Worm (Caenorhabditis elegans) whole organism, young adult: ENCODE data around the gene ZK185.1.

Source experiments
- B0336.3 ChIP-seq: fragments of 200-800 bp; sonication (Bioruptor generic); IDR thresholded peaks from 2 replicates; pipeline ENCODE4 v1.3.6; 2022; ENCODE audit warnings: missing genetic modification characterization, missing compliant biosample characterization
- D2030.7 ChIP-seq: fragments of 200-800 bp; sonication (Bioruptor generic); IDR thresholded peaks from 2 replicates; pipeline ENCODE4 v1.3.6; 2022; ENCODE audit warnings: missing genetic modification reagents, missing genetic modification characterization, missing compliant biosample characterization
- F33H1.4 ChIP-seq: fragments of 200-800 bp; sonication (Bioruptor generic); IDR thresholded peaks from 2 replicates; pipeline ENCODE4 v1.3.6; 2022; ENCODE audit warnings: missing genetic modification reagents, missing genetic modification characterization, missing compliant biosample characterization
- F52B5.7 ChIP-seq: sonication (generic microtip); optimal IDR thresholded peaks from 2 replicates; lab custom pipeline; 2016; ENCODE audit warnings: mild to moderate bottlenecking, missing genetic modification characterization, missing compliant biosample characterization
- K12H6.12 ChIP-seq: fragments of 200-800 bp; sonication (Bioruptor generic); optimal IDR thresholded peaks from 2 replicates; lab custom pipeline; 2018; ENCODE audit warnings: mild to moderate bottlenecking, missing genetic modification characterization, missing compliant biosample characterization
- Y56A3A.18 ChIP-seq: fragments of 200-800 bp; sonication (Bioruptor generic); IDR thresholded peaks from 2 replicates; pipeline ENCODE4 v1.3.6; 2022; ENCODE audit warnings: missing genetic modification reagents, missing genetic modification characterization, missing compliant biosample characterization
- Y95B8A.8 ChIP-seq: fragments of 200-800 bp; sonication (Bioruptor generic); IDR thresholded peaks from 2 replicates; pipeline ENCODE4 v1.3.6; 2022; ENCODE audit warnings: missing genetic modification reagents, missing genetic modification characterization, missing compliant biosample characterization
- aptf-2 ChIP-seq: fragments of 200-800 bp; sonication (Bioruptor generic); conservative IDR thresholded peaks from 2 replicates; pipeline ENCODE4 v1.3.6; 2022; ENCODE audit warnings: missing genetic modification reagents, missing genetic modification characterization, missing compliant biosample characterization
- aptf-3 ChIP-seq: fragments of 200-800 bp; sonication (Bioruptor generic); IDR thresholded peaks from 2 replicates; pipeline ENCODE4 v1.3.6; 2022; ENCODE audit warnings: missing genetic modification characterization, missing compliant biosample characterization
- attf-3 ChIP-seq: fragments of 200-800 bp; sonication (Bioruptor generic); conservative IDR thresholded peaks from 2 replicates; pipeline ENCODE4 v1.3.6; 2022; ENCODE audit warnings: missing genetic modification reagents, missing genetic modification characterization, missing compliant biosample characterization
- attf-5 ChIP-seq: fragments of 200-800 bp; sonication (Bioruptor generic); optimal IDR thresholded peaks from 2 replicates; lab custom pipeline; 2018; ENCODE audit warnings: mild to moderate bottlenecking, missing genetic modification characterization, missing compliant biosample characterization
- bed-2 ChIP-seq: fragments of 200-800 bp; sonication (Bioruptor generic); IDR thresholded peaks from 2 replicates; pipeline ENCODE4 v1.3.6; 2022; ENCODE audit warnings: missing genetic modification reagents, missing genetic modification characterization, missing compliant biosample characterization
- ccch-3 ChIP-seq: fragments of 200-800 bp; sonication (Bioruptor generic); optimal IDR thresholded peaks from 2 replicates; lab custom pipeline; 2018; ENCODE audit warnings: mild to moderate bottlenecking, missing genetic modification characterization, missing compliant biosample characterization
- cebp-1 ChIP-seq, 2 experiments: fragments of 200-800 bp in 1 of 2; sonication (Bioruptor generic) in 1 of 2; sonication (generic microtip) in 1 of 2; IDR thresholded peaks in 1 of 2; optimal IDR thresholded peaks in 1 of 2; 2 replicates each; pipeline versions ENCODE4 v1.3.6 to Lab custom; 2017 to 2022; ENCODE audit warnings: missing compliant biosample characterization in 2 of 2, missing genetic modification characterization in 2 of 2, mild to moderate bottlenecking in 1 of 2, missing genetic modification reagents in 1 of 2, moderate library complexity in 1 of 2
- ceh-58 ChIP-seq: fragments of 200-800 bp; sonication (Bioruptor generic); IDR thresholded peaks from 2 replicates; pipeline ENCODE4 v1.3.6; 2022; ENCODE audit warnings: missing genetic modification characterization, missing compliant biosample characterization
- die-1 ChIP-seq: sonication (generic microtip); optimal IDR thresholded peaks from 2 replicates; lab custom pipeline; 2016; ENCODE audit warnings: missing genotype, mild to moderate bottlenecking, missing genetic modification characterization, missing compliant biosample characterization
- dox-1 ChIP-seq: fragments of 200-800 bp; sonication (Bioruptor generic); IDR thresholded peaks from 2 replicates; pipeline ENCODE4 v1.3.6; 2022; ENCODE audit warnings: missing genetic modification reagents, missing genetic modification characterization, missing compliant biosample characterization
- dpl-1 ChIP-seq: fragments of 150-350 bp; optimal IDR thresholded peaks from 2 replicates; lab custom pipeline; 2014; ENCODE audit warnings: missing biosample characterization, missing genetic modification reagents, missing genetic modification characterization
- ets-4 ChIP-seq: fragments of 200-800 bp; sonication (Bioruptor generic); optimal IDR thresholded peaks from 2 replicates; lab custom pipeline; 2018; ENCODE audit warnings: mild to moderate bottlenecking, missing genetic modification characterization, missing compliant biosample characterization
- hrde-1 ChIP-seq: sonication (generic microtip); optimal IDR thresholded peaks from 2 replicates; lab custom pipeline; 2016; ENCODE audit warnings: missing genetic modification characterization, mild to moderate bottlenecking, missing compliant biosample characterization, moderate library complexity, missing genotype, missing genetic modification reagents, borderline replicate concordance
- lin-40 ChIP-seq: sonication (generic microtip); optimal IDR thresholded peaks from 2 replicates; lab custom pipeline; 2016; ENCODE audit warnings: missing genetic modification characterization, mild to moderate bottlenecking, missing compliant biosample characterization, missing genotype, missing genetic modification reagents
- lin-54 ChIP-seq: fragments of 200-800 bp; sonication (Bioruptor generic); optimal IDR thresholded peaks from 2 replicates; lab custom pipeline; 2018; ENCODE audit warnings: mild to moderate bottlenecking, missing genetic modification characterization, missing compliant biosample characterization
- lir-1 ChIP-seq: fragments of 200-800 bp; sonication (Bioruptor generic); conservative IDR thresholded peaks from 2 replicates; pipeline ENCODE4 v1.3.6; 2022; ENCODE audit warnings: missing genetic modification reagents, missing genetic modification characterization, missing compliant biosample characterization
- lsy-27 ChIP-seq: sonication (generic microtip); optimal IDR thresholded peaks from 2 replicates; lab custom pipeline; 2017; ENCODE audit warnings: missing genetic modification characterization, mild to moderate bottlenecking, missing compliant biosample characterization, antibody characterized with exemption, missing genotype, borderline replicate concordance; ENCODE audit not compliant: insufficient read depth
- madf-3 ChIP-seq: fragments of 200-800 bp; sonication (Bioruptor generic); IDR thresholded peaks from 2 replicates; pipeline ENCODE4 v1.3.6; 2022; ENCODE audit warnings: missing genetic modification reagents, missing genetic modification characterization, missing compliant biosample characterization
- mes-4 ChIP-seq: sonication (generic microtip); optimal IDR thresholded peaks from 2 replicates; lab custom pipeline; 2016; ENCODE audit warnings: missing genotype, missing genetic modification characterization, missing compliant biosample characterization
- nhr-120 ChIP-seq: fragments of 200-800 bp; sonication (Bioruptor generic); IDR thresholded peaks from 2 replicates; pipeline ENCODE4 v1.3.6; 2022; ENCODE audit warnings: missing genetic modification characterization, missing compliant biosample characterization
- nhr-80 ChIP-seq: sonication (generic microtip); optimal IDR thresholded peaks from 2 replicates; lab custom pipeline; 2016; ENCODE audit warnings: missing genetic modification characterization, missing compliant biosample characterization
- pha-4 ChIP-seq: fragments of 150-350 bp; sonication (generic microtip); optimal IDR thresholded peaks from 2 replicates; lab custom pipeline; 2014; ENCODE audit warnings: missing biosample characterization, missing genetic modification reagents, missing genetic modification characterization
- rcor-1 ChIP-seq: fragments of 200-800 bp; sonication (Bioruptor generic); IDR thresholded peaks from 2 replicates; pipeline ENCODE4 v1.3.6; 2022; ENCODE audit warnings: missing genetic modification reagents, missing genetic modification characterization, missing compliant biosample characterization
- repo-1 ChIP-seq: sonication (generic microtip); optimal IDR thresholded peaks from 2 replicates; lab custom pipeline; 2017; ENCODE audit warnings: mild to moderate bottlenecking, missing genetic modification characterization, missing compliant biosample characterization
- sdz-38 ChIP-seq: sonication (generic microtip); optimal IDR thresholded peaks from 2 replicates; lab custom pipeline; 2016; ENCODE audit warnings: missing genotype, missing genetic modification characterization, missing compliant biosample characterization
- snpc-1.1 ChIP-seq: sonication (generic microtip); optimal IDR thresholded peaks from 2 replicates; lab custom pipeline; 2017; ENCODE audit warnings: missing genetic modification characterization, mild to moderate bottlenecking, missing compliant biosample characterization, antibody characterized with exemption, moderate library complexity, missing genotype, missing genetic modification reagents; ENCODE audit not compliant: insufficient read depth
- somi-1 ChIP-seq: fragments of 200-800 bp; sonication (Bioruptor generic); optimal IDR thresholded peaks from 2 replicates; lab custom pipeline; 2018; ENCODE audit warnings: mild to moderate bottlenecking, missing genetic modification characterization, missing compliant biosample characterization
- unc-62 ChIP-seq: fragments of 150-350 bp; optimal IDR thresholded peaks from 2 replicates; lab custom pipeline; 2014; ENCODE audit warnings: missing biosample characterization, missing genetic modification reagents, missing genetic modification characterization
- xnd-1 ChIP-seq: sonication (generic microtip); optimal IDR thresholded peaks from 2 replicates; lab custom pipeline; 2016; ENCODE audit warnings: missing genotype, missing genetic modification reagents, missing genetic modification characterization, missing compliant biosample characterization
- zim-3 ChIP-seq: sonication (generic microtip); optimal IDR thresholded peaks from 2 replicates; lab custom pipeline; 2017; ENCODE audit warnings: mild to moderate bottlenecking, missing genetic modification characterization, moderate library complexity, missing compliant biosample characterization
- ztf-22 ChIP-seq: fragments of 200-800 bp; sonication (Bioruptor generic); optimal IDR thresholded peaks from 2 replicates; lab custom pipeline; 2018; ENCODE audit warnings: mild to moderate bottlenecking, missing genetic modification characterization, moderate library complexity, missing compliant biosample characterization
- ztf-6 ChIP-seq: fragments of 200-800 bp; sonication (Bioruptor generic); IDR thresholded peaks from 2 replicates; pipeline ENCODE4 v1.3.6; 2022; ENCODE audit warnings: missing genetic modification reagents, missing genetic modification characterization, missing compliant biosample characterization

Gene ZK185.1

ce11 chrIV:4526724-4527123, 21.6 kb upstream of the ZK185.1 start (continued):
- TF ChIP-seq lin-40 (tag; lab: Kevin White, UChicago) (no peak), somi-1 (no peak)
- TF ChIP-seq, all 124 proteins: peak for 0

ce11 chrIV:4530170-4530569, 18.2 kb upstream of the ZK185.1 start, which contains the start of gene ZK185.3:
ZK185.3 (minus strand) TSS chrIV:4530432.
- TF ChIP-seq repo-1 (tag; lab: Kevin White, UChicago) (no peak), aptf-3 (GFP tag; lab: Robert Waterston, UW) (no peak), dox-1 (GFP tag; lab: Robert Waterston, UW) (0 out of 2 replicates have a peak, but pooled peaks have one; percentile 14), nhr-80 (tag; lab: Kevin White, UChicago) (peak; percentile 72)
- TF ChIP-seq, all 124 proteins: peak for 2

ce11 chrIV:4533025-4533424, 15.3 kb upstream of the ZK185.1 start, which contains the start of gene ZK185.4:
ZK185.4 (minus strand) TSS chrIV:4533125.
- TF ChIP-seq F33H1.4: no peak
- no peak for TF ChIP-seq madf-3 (GFP tag; lab: Robert Waterston, UW)
- no peak for TF ChIP-seq zim-3
- TF ChIP-seq die-1 (tag; lab: Kevin White, UChicago): no peak
- no peak for TF ChIP-seq pha-4 (tag; lab: Kevin White, UChicago)
- no peak for TF ChIP-seq D2030.7 (GFP tag; lab: Robert Waterston, UW)
- TF ChIP-seq ceh-58: no peak
- TF ChIP-seq Y95B8A.8 (GFP tag; lab: Robert Waterston, UW): no peak
- TF ChIP-seq ztf-6 (GFP tag; lab: Robert Waterston, UW): no peak
- TF ChIP-seq ztf-22 (GFP tag; lab: Kevin White, UChicago): no peak
- TF ChIP-seq snpc-1.1 (tag; lab: Kevin White, UChicago): no peak
- no peak for TF ChIP-seq lsy-27 (tag; lab: Kevin White, UChicago)
- TF ChIP-seq hrde-1 (tag; lab: Kevin White, UChicago): no peak
- no peak for TF ChIP-seq bed-2 (GFP tag; lab: Robert Waterston, UW)
- no peak for TF ChIP-seq unc-62
- no peak for TF ChIP-seq lir-1
- no peak for TF ChIP-seq B0336.3 (GFP tag; lab: Robert Waterston, UW)
- no peak for TF ChIP-seq cebp-1 (GFP tag; IDR thresholded peaks at IDR 0.05; lab: Robert Waterston, UW)
- no peak for TF ChIP-seq cebp-1 (tag; optimal IDR thresholded peaks at IDR 0.05; lab: Kevin White, UChicago)
- no peak for TF ChIP-seq aptf-2

DNA sequence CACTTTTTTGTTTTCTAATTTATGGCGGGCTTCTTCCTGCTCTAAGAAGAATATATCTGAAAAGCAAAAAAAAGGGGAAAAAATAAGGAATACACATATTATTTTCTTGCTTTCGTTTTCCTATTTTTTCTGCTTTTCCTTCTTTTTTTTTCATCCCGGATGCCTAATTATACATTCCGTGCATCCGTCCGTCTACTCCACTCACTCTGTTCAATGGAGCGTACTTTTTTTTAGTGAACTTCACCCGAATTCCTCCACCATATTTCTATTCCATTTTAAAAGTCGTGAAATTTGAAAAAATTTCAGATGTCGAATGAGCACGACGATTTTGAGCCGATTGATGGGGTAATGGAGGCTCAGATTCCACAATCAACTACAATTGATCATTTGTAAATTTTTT, 12.1 kb upstream of the ZK185.1 start, which contains the start of gene ZK185.2:
Gene ZK185.2 (plus strand): TSS at position 301 of the 400 bp plus-strand sequence.
- TF ChIP-seq lin-40 (tag; lab: Kevin White, UChicago): no peak
- no peak for TF ChIP-seq ets-4 (GFP tag; lab: Kevin White, UChicago)
- TF ChIP-seq rcor-1 (GFP tag; lab: Robert Waterston, UW): no peak
- no peak for TF ChIP-seq ccch-3 (GFP tag; lab: Kevin White, UChicago)
- TF ChIP-seq attf-3: no peak
- TF ChIP-seq F52B5.7 (tag; lab: Kevin White, UChicago): no peak
- no peak for TF ChIP-seq attf-5 (GFP tag; lab: Kevin White, UChicago)
- no peak for TF ChIP-seq nhr-120
- no peak for TF ChIP-seq Y56A3A.18 (GFP tag; lab: Robert Waterston, UW)
- TF ChIP-seq dpl-1 (GFP tag; lab: Kevin White, UChicago): no peak
- no peak for TF ChIP-seq mes-4
- no peak for TF ChIP-seq sdz-38 (tag; lab: Kevin White, UChicago)
- TF ChIP-seq K12H6.12 (tag; lab: Kevin White, UChicago): no peak
- no peak for TF ChIP-seq dox-1 (GFP tag; lab: Robert Waterston, UW)
- no peak for TF ChIP-seq xnd-1 (tag; lab: Kevin White, UChicago)
- TF ChIP-seq lin-54 (GFP tag; lab: Kevin White, UChicago): no peak
- no peak for TF ChIP-seq unc-62
